Fruit fly (Drosophila melanogaster) whole organism, embryonic: Measurements from ENCODE around the gene CalpB.

Source experiments
- Asciz ChIP-seq: fragments of 200-800 bp; sonication (Bioruptor generic); optimal IDR thresholded peaks from 2 replicates; lab custom pipeline; 2017; ENCODE audit warnings: missing biosample characterization, mild to moderate bottlenecking, missing genetic modification characterization, missing genetic modification reagents
- CG12659 ChIP-seq: fragments of 200-800 bp; sonication (Bioruptor generic); optimal IDR thresholded peaks from 3 replicates; lab custom pipeline; 2017; ENCODE audit warnings: mild to moderate bottlenecking, missing biosample characterization, missing genetic modification reagents, missing genetic modification characterization
- CG13894 ChIP-seq: fragments of 200-800 bp; sonication (Bioruptor generic); optimal IDR thresholded peaks from 3 replicates; lab custom pipeline; 2018; ENCODE audit warnings: missing biosample characterization, mild to moderate bottlenecking, missing genetic modification characterization, moderate library complexity
- CG14710 ChIP-seq: fragments of 200-800 bp; sonication (Bioruptor generic); optimal IDR thresholded peaks from 3 replicates; lab custom pipeline; 2019; ENCODE audit warnings: missing biosample characterization, mild to moderate bottlenecking, missing genetic modification characterization, moderate library complexity
- CG14860 ChIP-seq: fragments of 200-800 bp; sonication (Bioruptor generic); IDR thresholded peaks from 3 replicates; pipeline ENCODE4 v1.3.6; 2022; ENCODE audit warnings: missing biosample characterization, missing genetic modification characterization; ENCODE audit not compliant: partially characterized antibody
- CG16813 ChIP-seq: fragments of 200-800 bp; sonication (Bioruptor generic); IDR thresholded peaks from 3 replicates; pipeline ENCODE4 v1.3.6; 2022; ENCODE audit warnings: missing biosample characterization, missing genetic modification characterization; ENCODE audit not compliant: partially characterized antibody
- CG1792 ChIP-seq: fragments of 200-800 bp; sonication (Bioruptor generic); optimal IDR thresholded peaks from 2 replicates; lab custom pipeline; 2016; ENCODE audit warnings: missing biosample characterization, missing genetic modification characterization
- CG2120 ChIP-seq: fragments of 200-800 bp; sonication (Bioruptor generic); optimal IDR thresholded peaks from 3 replicates; lab custom pipeline; 2016; ENCODE audit warnings: missing biosample characterization, missing genetic modification characterization
- CG31365 ChIP-seq: fragments of 200-800 bp; sonication (Bioruptor generic); optimal IDR thresholded peaks from 2 replicates; lab custom pipeline; 2018; ENCODE audit warnings: missing biosample characterization, mild to moderate bottlenecking, missing genetic modification characterization
- CG3281 ChIP-seq: fragments of 200-800 bp; sonication (Bioruptor generic); optimal IDR thresholded peaks from 3 replicates; lab custom pipeline; 2017; ENCODE audit warnings: missing biosample characterization, mild to moderate bottlenecking, missing genetic modification characterization
- CG4360 ChIP-seq: fragments of 200-800 bp; sonication (Bioruptor generic); IDR thresholded peaks from 2 replicates; pipeline ENCODE4 v1.3.6; 2022; ENCODE audit warnings: missing biosample characterization, missing genetic modification characterization
- CG4820 ChIP-seq: fragments of 200-800 bp; sonication (Bioruptor generic); optimal IDR thresholded peaks from 3 replicates; lab custom pipeline; 2016; ENCODE audit warnings: missing biosample characterization, missing genetic modification characterization
- CTCF ChIP-seq: fragments of 200-800 bp; sonication (Bioruptor generic); optimal IDR thresholded peaks from 2 replicates; lab custom pipeline; 2017; ENCODE audit warnings: missing biosample characterization, mild to moderate bottlenecking, missing genetic modification characterization, moderate library complexity
- Ets65A ChIP-seq: fragments of 200-800 bp; sonication (Bioruptor generic); peaks from one replicate; lab custom pipeline; 2016; ENCODE audit warnings: missing biosample characterization, missing genetic modification characterization
- Fer2 ChIP-seq: fragments of 200-800 bp; sonication (Bioruptor generic); optimal IDR thresholded peaks from 2 replicates; lab custom pipeline; 2018; ENCODE audit warnings: missing biosample characterization, mild to moderate bottlenecking, missing genetic modification characterization, moderate library complexity
- HLH54F ChIP-seq: fragments of 200-800 bp; sonication (Bioruptor generic); optimal IDR thresholded peaks from 3 replicates; lab custom pipeline; 2016; ENCODE audit warnings: missing biosample characterization, missing genetic modification characterization
- Hmx ChIP-seq: fragments of 200-800 bp; sonication (Bioruptor generic); optimal IDR thresholded peaks from 2 replicates; lab custom pipeline; 2016; ENCODE audit warnings: missing biosample characterization, missing genetic modification characterization
- NC2β ChIP-seq: fragments of 200-800 bp; sonication (Bioruptor generic); optimal IDR thresholded peaks from 2 replicates; lab custom pipeline; 2016; ENCODE audit warnings: missing biosample characterization, missing genetic modification characterization
- NK7.1 ChIP-seq: fragments of 200-800 bp; sonication (Bioruptor generic); optimal IDR thresholded peaks from 3 replicates; lab custom pipeline; 2016; ENCODE audit warnings: missing biosample characterization, missing genetic modification characterization
- Opbp ChIP-seq: fragments of 200-800 bp; sonication (Bioruptor generic); IDR thresholded peaks from 3 replicates; pipeline ENCODE4 v1.3.6; 2022; ENCODE audit warnings: missing biosample characterization, missing genetic modification characterization; ENCODE audit not compliant: partially characterized antibody
- Rx ChIP-seq: fragments of 200-800 bp; sonication (Bioruptor generic); IDR thresholded peaks from 2 replicates; pipeline ENCODE4 v1.3.6; 2022; ENCODE audit warnings: missing biosample characterization, missing genetic modification characterization
- Sin3A ChIP-seq: fragments of >200 bp; optimal IDR thresholded peaks from 2 replicates; lab custom pipeline; 2018
- Six4 ChIP-seq: fragments of 200-800 bp; sonication (Bioruptor generic); optimal IDR thresholded peaks from 2 replicates; lab custom pipeline; 2016; ENCODE audit warnings: missing biosample characterization, missing genetic modification characterization
- Sox100B ChIP-seq: fragments of 200-800 bp; sonication (Bioruptor generic); optimal IDR thresholded peaks from 3 replicates; lab custom pipeline; 2018; ENCODE audit warnings: missing biosample characterization, mild to moderate bottlenecking, missing genetic modification characterization
- abd-A ChIP-seq: fragments of 200-800 bp; sonication (Bioruptor generic); optimal IDR thresholded peaks from 3 replicates; lab custom pipeline; 2019; ENCODE audit warnings: missing biosample characterization, mild to moderate bottlenecking, missing genetic modification characterization, moderate library complexity
- aop ChIP-seq: fragments of 200-800 bp; sonication (Bioruptor generic); IDR thresholded peaks from 2 replicates; pipeline ENCODE4 v1.3.6; 2022; ENCODE audit warnings: missing biosample characterization, missing genetic modification characterization
- chif ChIP-seq, 2 experiments: fragments of 200-800 bp; sonication (Bioruptor generic); optimal IDR thresholded peaks; 3 replicates each; lab custom pipeline; 2016; ENCODE audit warnings: missing biosample characterization in 2 of 2, missing genetic modification characterization in 2 of 2
- chinmo ChIP-seq: fragments of 200-800 bp; sonication (Bioruptor generic); IDR thresholded peaks from 4 replicates; pipeline ENCODE4 v1.3.6; 2022; ENCODE audit warnings: missing biosample characterization, missing genetic modification characterization; ENCODE audit not compliant: partially characterized antibody
- dimm ChIP-seq: fragments of 200-800 bp; sonication (Bioruptor generic); IDR thresholded peaks from 2 replicates; pipeline ENCODE4 v1.3.6; 2022; ENCODE audit warnings: missing biosample characterization, missing genetic modification characterization
- ftz-f1 ChIP-seq: fragments of 200-800 bp; sonication (Bioruptor generic); optimal IDR thresholded peaks from 2 replicates; lab custom pipeline; 2016; ENCODE audit warnings: missing biosample characterization, missing genetic modification characterization
- gsb-n ChIP-seq: fragments of 200-800 bp; sonication (Bioruptor generic); optimal IDR thresholded peaks from 3 replicates; lab custom pipeline; 2018; ENCODE audit warnings: missing biosample characterization, mild to moderate bottlenecking, missing genetic modification characterization
- h ChIP-seq: fragments of >200 bp; optimal IDR thresholded peaks from 2 replicates; lab custom pipeline; 2017
- hth ChIP-seq: fragments of >200 bp; optimal IDR thresholded peaks from 2 replicates; lab custom pipeline; 2017; ENCODE audit warnings: inconsistent platforms
- jumu ChIP-seq: fragments of 200-800 bp; sonication (Bioruptor generic); optimal IDR thresholded peaks from 3 replicates; lab custom pipeline; 2016; ENCODE audit warnings: missing biosample characterization, missing genetic modification characterization
- knrl ChIP-seq: fragments of 200-800 bp; sonication (Bioruptor generic); IDR thresholded peaks from 3 replicates; pipeline ENCODE4 v1.3.6; 2022; ENCODE audit warnings: missing biosample characterization, missing genetic modification characterization; ENCODE audit not compliant: partially characterized antibody
- onecut ChIP-seq: fragments of 200-800 bp; sonication (Bioruptor generic); IDR thresholded peaks from 2 replicates; pipeline ENCODE4 v1.3.6; 2022; ENCODE audit warnings: missing biosample characterization, missing genetic modification characterization
- otp ChIP-seq: fragments of 200-800 bp; sonication (Bioruptor generic); IDR thresholded peaks from 3 replicates; pipeline ENCODE4, ENCODE4 v1.3.6; 2022; ENCODE audit warnings: missing biosample characterization, missing genetic modification characterization
- pan ChIP-seq, 4 experiments: fragments of >200 bp in 3 of 4; fragments of 200-800 bp in 1 of 4; sonication (Bioruptor generic) in 1 of 4; optimal IDR thresholded peaks in 3 of 4; IDR thresholded peaks in 1 of 4; 2 replicates each; pipeline versions ENCODE4 v1.3.6 to Lab custom; 2017 to 2022; ENCODE audit warnings: missing biosample characterization in 2 of 4, missing genetic modification characterization in 2 of 4, mixed read lengths in 1 of 4
- scrt ChIP-seq: fragments of 200-800 bp; sonication (Bioruptor generic); optimal IDR thresholded peaks from 2 replicates; lab custom pipeline; 2018; ENCODE audit warnings: missing biosample characterization, mild to moderate bottlenecking, missing genetic modification characterization, moderate library complexity
- sd ChIP-seq: fragments of 200-800 bp; sonication (Bioruptor generic); optimal IDR thresholded peaks from 3 replicates; lab custom pipeline; 2018; ENCODE audit warnings: missing biosample characterization, mild to moderate bottlenecking, missing genetic modification characterization, moderate library complexity
- slbo ChIP-seq: fragments of 200-800 bp; sonication (Bioruptor generic); IDR thresholded peaks from 2 replicates; pipeline ENCODE4 v1.3.6; 2022; ENCODE audit warnings: missing biosample characterization, missing genetic modification characterization
- slp2 ChIP-seq: fragments of 200-800 bp; sonication (Bioruptor generic); optimal IDR thresholded peaks from 2 replicates; lab custom pipeline; 2016; ENCODE audit warnings: missing biosample characterization, missing genetic modification characterization
- so ChIP-seq: fragments of 200-800 bp; sonication (Bioruptor generic); IDR thresholded peaks from 3 replicates; pipeline ENCODE4 v1.3.6; 2022; ENCODE audit warnings: missing biosample characterization, missing genetic modification characterization
- sob ChIP-seq: fragments of 200-800 bp; sonication (Bioruptor generic); IDR thresholded peaks from 2 replicates; pipeline ENCODE4 v1.3.6; 2022; ENCODE audit warnings: missing biosample characterization, missing genetic modification characterization
- tll ChIP-seq, 2 experiments: fragments of 200-800 bp in 1 of 2; fragments of >200 bp in 1 of 2; sonication (Bioruptor generic) in 1 of 2; optimal IDR thresholded peaks; 2 replicates each; lab custom pipeline; 2017 to 2019; ENCODE audit warnings: missing biosample characterization in 2 of 2, missing genetic modification characterization in 2 of 2, mild to moderate bottlenecking in 1 of 2, moderate library complexity in 1 of 2
- unc-4 ChIP-seq: fragments of 200-800 bp; sonication (Bioruptor generic); IDR thresholded peaks from 2 replicates; pipeline ENCODE4 v1.3.6; 2022; ENCODE audit warnings: missing biosample characterization, missing genetic modification characterization; ENCODE audit not compliant: partially characterized antibody
- vvl ChIP-seq: fragments of 200-800 bp; sonication (Bioruptor generic); IDR thresholded peaks from 2 replicates; pipeline ENCODE4 v1.3.6; 2022; ENCODE audit warnings: missing biosample characterization, missing genetic modification characterization
- zen ChIP-seq: fragments of 200-800 bp; sonication (Bioruptor generic); optimal IDR thresholded peaks from 3 replicates; lab custom pipeline; 2018; ENCODE audit warnings: missing biosample characterization, mild to moderate bottlenecking, missing genetic modification characterization, moderate library complexity

CalpB gene

DNA sequence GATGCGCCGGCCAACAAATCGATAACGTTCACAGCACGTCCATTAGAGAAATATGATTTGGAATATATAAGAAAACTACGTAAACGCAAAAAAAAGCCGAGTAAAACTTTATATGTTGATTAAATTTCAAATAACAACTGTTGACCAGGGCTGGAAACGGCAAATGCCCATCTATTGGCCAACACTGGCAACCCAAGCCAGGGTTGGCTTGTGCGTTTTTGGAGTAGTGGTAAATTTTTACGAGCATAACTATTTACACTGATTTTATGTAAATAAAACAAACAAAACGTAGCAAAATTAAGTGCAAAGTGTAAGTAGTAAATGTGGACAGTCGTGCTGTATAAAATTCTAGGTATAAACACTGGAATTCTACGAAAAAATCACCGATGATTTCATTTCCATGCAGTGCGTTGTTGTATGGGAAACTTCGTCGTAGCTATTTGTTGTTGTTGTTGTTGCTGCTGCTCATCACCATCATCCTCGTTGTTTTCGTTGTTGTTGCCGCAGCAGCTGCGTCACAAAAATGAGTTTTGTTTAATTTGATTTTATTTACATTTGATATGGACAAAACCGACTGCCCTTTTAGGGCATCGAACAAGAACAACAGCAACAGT, 10.6 kb downstream of the CalpB start, which contains the start of gene nudE (continued):
- TF ChIP-seq vvl (GFP tag; lab: Robert Waterston, UW) (no peak; the same call in 1 of the 2 replicates), ftz-f1 (no peak), Asciz (GFP tag; lab: Kevin White, UChicago) (no peak), so (GFP tag; lab: Robert Waterston, UW) (no peak), unc-4 (no peak), gsb-n (tag; lab: Kevin White, UChicago) (no peak), CG14860 (GFP tag; lab: Robert Waterston, UW) (no peak), sob (GFP tag; lab: Robert Waterston, UW) (no peak), knrl (GFP tag; lab: Robert Waterston, UW) (no peak), chinmo (GFP tag; lab: Robert Waterston, UW) (no peak), Six4 (GFP tag; lab: Kevin White, UChicago) (no peak), jumu (GFP tag; lab: Kevin White, UChicago) (peak; percentile 26), CG12659 (GFP tag; lab: Kevin White, UChicago) (peak; percentile 49), CG1792 (GFP tag; lab: Kevin White, UChicago) (no peak), dimm (GFP tag; lab: Robert Waterston, UW) (no peak), slp2 (GFP tag; lab: Kevin White, UChicago) (no peak), slbo (GFP tag; lab: Robert Waterston, UW) (peak; percentile 49; the same call in 1 of the 2 replicates), Fer2 (tag; lab: Kevin White, UChicago) (no peak), zen (tag; lab: Kevin White, UChicago) (peak; percentile 38), Sox100B (GFP tag; lab: Kevin White, UChicago) (no peak), tll (GFP tag; optimal IDR thresholded peaks at IDR 0.05; lab: Kevin White, UChicago) (no peak), pan (optimal IDR thresholded peaks at IDR 0.05; lab: Kevin White, UChicago) (no peak), pan (GFP tag; optimal IDR thresholded peaks at IDR 0.05 in 1 of 2, IDR thresholded peaks at IDR 0.05 in 1 of 2) (peak in 1 of 2 experiments; percentile 26), CTCF (GFP tag; lab: Kevin White, UChicago) (peak; percentile 49), NK7.1 (GFP tag; lab: Kevin White, UChicago) (no peak), HLH54F (GFP tag; lab: Kevin White, UChicago) (peak; percentile 59), CG16813 (GFP tag; lab: Robert Waterston, UW) (no peak), Rx (GFP tag; lab: Robert Waterston, UW) (0 out of 2 replicates have a peak, but pooled peaks have one; percentile 11), CG3281 (GFP tag; lab: Kevin White, UChicago) (peak; percentile 95), Hmx (GFP tag; lab: Kevin White, UChicago) (no peak), aop (GFP tag; lab: Robert Waterston, UW) (no peak), CG31365 (tag; lab: Kevin White, UChicago) (no peak), NC2β (no peak), Opbp (GFP tag; lab: Robert Waterston, UW) (no peak), sd (no peak), chif (GFP tag; optimal IDR thresholded peaks at IDR 0.05; lab: Kevin White, UChicago) (no peak), CG4820 (peak; percentile 28), hth (lab: Kevin White, UChicago) (no peak), CG2120 (GFP tag; lab: Kevin White, UChicago) (peak; percentile 60), CG4360 (GFP tag; lab: Robert Waterston, UW) (peak; percentile 98)

DNA sequence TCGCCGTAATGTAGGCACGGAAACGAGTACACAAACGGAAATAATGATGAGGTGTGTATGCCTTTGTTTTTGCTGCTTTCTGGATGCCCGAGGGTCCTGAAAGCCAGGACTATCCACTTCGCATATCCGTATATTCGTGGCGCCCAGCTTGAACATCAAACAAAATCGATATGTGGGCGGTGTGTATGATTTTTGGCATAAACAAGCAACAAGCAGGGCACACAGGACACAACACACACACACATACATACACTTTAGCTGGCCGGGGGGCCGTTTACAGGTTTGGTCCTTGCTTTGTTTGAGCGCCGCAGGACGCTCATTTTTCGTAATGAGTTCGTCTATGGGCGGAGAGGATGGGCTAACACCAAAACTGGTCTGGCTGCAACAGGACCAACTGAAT, 16.4 kb downstream of the CalpB start:
- no peak for TF ChIP-seq Sin3A (lab: Kevin White, UChicago)
- TF ChIP-seq Ets65A (GFP tag; lab: Kevin White, UChicago) = peak; percentile 8
- TF ChIP-seq abd-A (tag; lab: Kevin White, UChicago) = peak; percentile 35
- no peak for TF ChIP-seq h (lab: Kevin White, UChicago)
- TF ChIP-seq scrt = peak; percentile 72
- TF ChIP-seq CG13894 (tag; lab: Kevin White, UChicago) = peak; percentile 21
- peak; percentile 76 for TF ChIP-seq onecut (GFP tag; lab: Robert Waterston, UW)
- TF ChIP-seq otp (GFP tag; lab: Robert Waterston, UW) = no peak
- no peak for TF ChIP-seq CG14710 (tag; lab: Kevin White, UChicago)
- TF ChIP-seq, all 482 proteins: peak for 5
